Worm (Caenorhabditis elegans) whole organism, late embryonic: ENCODE results near the gene F28B12.6.

ENCODE experiments used
- C38D4.7 ChIP-seq: fragments of 200-800 bp; sonication (Bioruptor generic); optimal IDR thresholded peaks from 2 replicates; lab custom pipeline; 2018; ENCODE audit warnings: mild to moderate bottlenecking, missing genetic modification characterization, moderate library complexity, missing compliant biosample characterization
- F13H6.1 ChIP-seq: sonication (generic microtip); optimal IDR thresholded peaks from 2 replicates; lab custom pipeline; 2016; ENCODE audit warnings: missing genetic modification characterization, missing compliant biosample characterization
- K02D7.2 ChIP-seq: sonication (generic microtip); optimal IDR thresholded peaks from 2 replicates; lab custom pipeline; 2017; ENCODE audit warnings: mild to moderate bottlenecking, missing genetic modification characterization, missing compliant biosample characterization
- K09A11.1 ChIP-seq: sonication (generic microtip); optimal IDR thresholded peaks from 2 replicates; lab custom pipeline; 2017; ENCODE audit warnings: antibody characterized with exemption, mild to moderate bottlenecking, missing genetic modification characterization, missing compliant biosample characterization; ENCODE audit not compliant: insufficient read depth
- Y22D7AL.16 ChIP-seq: sonication (generic microtip); optimal IDR thresholded peaks from 2 replicates; lab custom pipeline; 2016; ENCODE audit warnings: missing genetic modification characterization, missing compliant biosample characterization
- ahr-1 ChIP-seq: sonication (generic microtip); optimal IDR thresholded peaks from 2 replicates; lab custom pipeline; 2016; ENCODE audit warnings: missing genetic modification characterization, missing compliant biosample characterization
- ceh-14 ChIP-seq: sonication (generic microtip); optimal IDR thresholded peaks from 2 replicates; lab custom pipeline; 2016; ENCODE audit warnings: missing genotype, missing genetic modification characterization, missing compliant biosample characterization
- ceh-19 ChIP-seq: fragments of 200-800 bp; sonication (Bioruptor generic); optimal IDR thresholded peaks from 2 replicates; lab custom pipeline; 2018; ENCODE audit warnings: mild to moderate bottlenecking, missing genetic modification characterization, missing compliant biosample characterization
- ceh-2 ChIP-seq: sonication (generic microtip); optimal IDR thresholded peaks from 2 replicates; lab custom pipeline; 2016; ENCODE audit warnings: missing genotype, missing genetic modification characterization, missing compliant biosample characterization
- ceh-22 ChIP-seq: sonication (generic microtip); optimal IDR thresholded peaks from 2 replicates; lab custom pipeline; 2017; ENCODE audit warnings: missing biosample characterization, missing genetic modification characterization
- ceh-24 ChIP-seq: sonication (generic microtip); optimal IDR thresholded peaks from 2 replicates; lab custom pipeline; 2016; ENCODE audit warnings: mild to moderate bottlenecking, missing genetic modification characterization, missing compliant biosample characterization
- ceh-30 ChIP-seq: fragments of 150-350 bp; optimal IDR thresholded peaks from 2 replicates; lab custom pipeline; 2014; ENCODE audit warnings: missing biosample characterization, missing genetic modification characterization
- ceh-31 ChIP-seq: sonication (generic microtip); optimal IDR thresholded peaks from 2 replicates; lab custom pipeline; 2016; ENCODE audit warnings: missing genetic modification characterization, missing compliant biosample characterization
- ceh-45 ChIP-seq: fragments of 200-800 bp; sonication (Bioruptor generic); IDR thresholded peaks from 2 replicates; pipeline ENCODE4 v1.3.6; 2022; ENCODE audit warnings: missing genetic modification reagents, missing genetic modification characterization, missing compliant biosample characterization
- ceh-48 ChIP-seq: sonication (generic microtip); optimal IDR thresholded peaks from 2 replicates; lab custom pipeline; 2016; ENCODE audit warnings: missing genetic modification characterization, inconsistent platforms, missing compliant biosample characterization
- ceh-9 ChIP-seq: sonication (generic microtip); optimal IDR thresholded peaks from 2 replicates; lab custom pipeline; 2016; ENCODE audit warnings: mild to moderate bottlenecking, missing genetic modification characterization, inconsistent platforms, missing compliant biosample characterization
- dve-1 ChIP-seq: sonication (generic microtip); optimal IDR thresholded peaks from 2 replicates; lab custom pipeline; 2017; ENCODE audit warnings: antibody characterized with exemption, mild to moderate bottlenecking, missing genetic modification characterization, missing compliant biosample characterization
- elt-2 ChIP-seq: sonication (generic microtip); optimal IDR thresholded peaks from 2 replicates; lab custom pipeline; 2016; ENCODE audit warnings: missing genetic modification reagents, missing genetic modification characterization, missing compliant biosample characterization
- elt-4 ChIP-seq: sonication (generic microtip); optimal IDR thresholded peaks from 2 replicates; lab custom pipeline; 2016; ENCODE audit warnings: missing genetic modification characterization, missing compliant biosample characterization
- fkh-10 ChIP-seq: fragments of 150-350 bp; optimal IDR thresholded peaks from 2 replicates; lab custom pipeline; 2014; ENCODE audit warnings: missing biosample characterization, missing genetic modification reagents, missing genetic modification characterization
- gmeb-2 ChIP-seq: sonication (generic microtip); optimal IDR thresholded peaks from 2 replicates; lab custom pipeline; 2016; ENCODE audit warnings: missing genetic modification characterization, inconsistent platforms, missing compliant biosample characterization
- hlh-8 ChIP-seq: sonication (generic microtip); optimal IDR thresholded peaks from 2 replicates; lab custom pipeline; 2016; ENCODE audit warnings: missing genotype, missing genetic modification characterization, missing compliant biosample characterization
- lim-6 ChIP-seq: sonication (generic microtip); optimal IDR thresholded peaks from 2 replicates; lab custom pipeline; 2016; ENCODE audit warnings: missing genetic modification characterization, missing compliant biosample characterization
- lin-11 ChIP-seq: fragments of 200-800 bp; sonication (Bioruptor generic); optimal IDR thresholded peaks from 2 replicates; lab custom pipeline; 2018; ENCODE audit warnings: mild to moderate bottlenecking, missing genetic modification characterization, missing compliant biosample characterization
- madf-2 ChIP-seq: sonication (generic microtip); optimal IDR thresholded peaks from 2 replicates; lab custom pipeline; 2017; ENCODE audit warnings: missing genetic modification characterization, missing compliant biosample characterization
- mec-3 ChIP-seq: sonication (generic microtip); optimal IDR thresholded peaks from 2 replicates; lab custom pipeline; 2016; ENCODE audit warnings: borderline replicate concordance, missing genetic modification characterization, missing compliant biosample characterization
- nfya-1 ChIP-seq: sonication (generic microtip); optimal IDR thresholded peaks from 2 replicates; lab custom pipeline; 2017; ENCODE audit warnings: missing genetic modification characterization, mild to moderate bottlenecking, missing compliant biosample characterization, antibody characterized with exemption, moderate library complexity
- pax-1 ChIP-seq: fragments of 150-350 bp; optimal IDR thresholded peaks from 2 replicates; lab custom pipeline; 2014; ENCODE audit warnings: missing biosample characterization, missing genetic modification characterization
- pha-4 ChIP-seq: fragments of 150-350 bp; optimal IDR thresholded peaks from 2 replicates; lab custom pipeline; 2018; ENCODE audit warnings: missing biosample characterization, missing genetic modification reagents, missing genetic modification characterization
- ref-2 ChIP-seq: sonication (generic microtip); optimal IDR thresholded peaks from 2 replicates; lab custom pipeline; 2016; ENCODE audit warnings: missing genetic modification characterization, missing compliant biosample characterization
- sdc-2 ChIP-seq: sonication (generic microtip); optimal IDR thresholded peaks from 2 replicates; lab custom pipeline; 2016; ENCODE audit warnings: missing genotype, missing genetic modification characterization, missing compliant biosample characterization
- sox-2 ChIP-seq: fragments of 200-800 bp; sonication (Bioruptor generic); IDR thresholded peaks from 2 replicates; pipeline ENCODE4 v1.3.6; 2022; ENCODE audit warnings: missing genetic modification reagents, missing genetic modification characterization, missing compliant biosample characterization
- tbx-2 ChIP-seq: sonication (generic microtip); optimal IDR thresholded peaks from 2 replicates; lab custom pipeline; 2016; ENCODE audit warnings: missing genetic modification characterization, missing compliant biosample characterization
- ttx-3 ChIP-seq: sonication (generic microtip); optimal IDR thresholded peaks from 2 replicates; lab custom pipeline; 2016; ENCODE audit warnings: missing genetic modification reagents, missing genetic modification characterization, missing compliant biosample characterization
- unc-42 ChIP-seq: sonication (generic microtip); optimal IDR thresholded peaks from 2 replicates; lab custom pipeline; 2016; ENCODE audit warnings: missing genotype, missing genetic modification characterization, missing compliant biosample characterization
- unc-55 ChIP-seq: sonication (generic microtip); optimal IDR thresholded peaks from 2 replicates; lab custom pipeline; 2017; ENCODE audit warnings: missing biosample characterization, missing genetic modification reagents, missing genetic modification characterization
- unc-86 ChIP-seq: sonication (generic microtip); optimal IDR thresholded peaks from 2 replicates; lab custom pipeline; 2016; ENCODE audit warnings: missing genetic modification characterization, missing compliant biosample characterization
- zip-5 ChIP-seq: sonication (generic microtip); optimal IDR thresholded peaks from 2 replicates; lab custom pipeline; 2016; ENCODE audit warnings: missing genetic modification characterization, missing compliant biosample characterization
- ztf-16 ChIP-seq: sonication (generic microtip); optimal IDR thresholded peaks from 2 replicates; lab custom pipeline; 2017; ENCODE audit warnings: missing genetic modification characterization, missing compliant biosample characterization

The F28B12.6 gene

ce11 chrII:5951745-5952144, 11.1 kb downstream of the F28B12.6 start:
- TF ChIP-seq ztf-16 (tag; lab: Kevin White, UChicago) (no peak), ceh-24 (tag; lab: Kevin White, UChicago) (no peak), elt-4 (tag; lab: Kevin White, UChicago) (no peak), ref-2 (no peak), pha-4 (tag; lab: Kevin White, UChicago) (no peak), elt-2 (tag; lab: Kevin White, UChicago) (no peak), ceh-45 (no peak), K02D7.2 (tag; lab: Kevin White, UChicago) (no peak), ttx-3 (no peak), K09A11.1 (tag; lab: Kevin White, UChicago) (no peak), ceh-48 (tag; lab: Kevin White, UChicago) (no peak), ceh-9 (tag; lab: Kevin White, UChicago) (no peak), mec-3 (tag; lab: Kevin White, UChicago) (no peak)

DNA sequence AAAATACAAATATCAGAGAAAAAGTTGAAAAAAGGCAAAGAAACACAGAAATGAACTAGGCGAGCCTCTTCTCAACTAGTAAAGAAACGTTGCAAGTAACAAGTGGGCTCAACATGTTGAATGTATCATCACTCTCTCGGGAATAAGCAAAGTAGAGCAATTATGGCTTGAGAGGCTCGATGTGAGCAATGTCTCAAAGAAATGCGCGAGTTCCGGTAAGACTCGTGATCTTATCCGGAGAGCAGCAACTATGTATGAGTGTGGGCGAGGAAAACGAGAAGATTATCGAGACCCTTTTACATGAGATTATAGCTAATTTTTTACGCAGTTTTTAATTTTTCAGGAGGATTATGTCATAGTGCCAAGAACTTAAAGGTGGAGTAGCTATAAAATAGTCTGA, 11.6 kb downstream of the F28B12.6 start:
- TF ChIP-seq unc-86 (tag; lab: Kevin White, UChicago) (no peak), lim-6 (tag; lab: Kevin White, UChicago) (no peak), sdc-2 (tag; lab: Kevin White, UChicago) (no peak), sox-2 (no peak), ceh-22 (no peak), hlh-8 (tag; lab: Kevin White, UChicago) (no peak), ceh-24 (tag; lab: Kevin White, UChicago) (no peak), F13H6.1 (no peak), nfya-1 (no peak)

ce11 chrII:5955638-5956167, 15.0 kb downstream of the F28B12.6 start:
- TF ChIP-seq ceh-14 (tag; lab: Kevin White, UChicago) (peak; percentile 12), unc-42 (tag; lab: Kevin White, UChicago) (peak; percentile 27), unc-55 (GFP tag; lab: Kevin White, UChicago) (peak; percentile 37), ceh-22 (no peak)

DNA sequence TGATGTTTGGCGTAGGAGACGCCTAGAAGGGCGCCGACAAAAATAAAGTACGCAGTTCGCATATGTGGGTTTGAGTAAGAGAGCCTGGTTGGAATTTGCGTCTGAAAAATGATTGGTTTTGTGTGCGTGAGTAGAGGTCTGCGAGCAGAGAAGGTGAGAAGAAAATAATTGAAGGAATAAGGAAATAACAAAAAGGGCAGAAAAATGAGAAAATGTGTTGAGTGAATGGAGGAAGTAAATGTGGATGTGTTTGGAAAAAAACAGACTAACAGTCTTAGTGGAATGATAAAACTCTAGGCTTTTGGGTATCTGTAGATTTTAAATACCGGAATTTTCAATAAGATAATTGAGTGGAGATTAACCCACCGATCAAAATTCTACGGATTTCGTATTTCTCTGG, 15.9 kb downstream of the F28B12.6 start, which contains the start of gene casy-1:
Gene casy-1, minus strand, starts transcription at position 101 of the 400 bp plus-strand sequence.
- no peak for TF ChIP-seq tbx-2 (tag; lab: Kevin White, UChicago)
- TF ChIP-seq fkh-10: no peak
- TF ChIP-seq K02D7.2 (tag; lab: Kevin White, UChicago): no peak
- TF ChIP-seq sox-2: no peak
- TF ChIP-seq ceh-24 (tag; lab: Kevin White, UChicago): no peak
- no peak for TF ChIP-seq ceh-2 (tag; lab: Kevin White, UChicago)
- TF ChIP-seq ceh-14 (tag; lab: Kevin White, UChicago): no peak
- no peak for TF ChIP-seq C38D4.7 (GFP tag; lab: Kevin White, UChicago)
- no peak for TF ChIP-seq gmeb-2 (tag; lab: Kevin White, UChicago)
- TF ChIP-seq sdc-2 (tag; lab: Kevin White, UChicago): no peak
- TF ChIP-seq ahr-1 (tag; lab: Kevin White, UChicago): no peak
- no peak for TF ChIP-seq madf-2
- TF ChIP-seq pax-1 (tag; lab: Kevin White, UChicago): no peak
- no peak for TF ChIP-seq ceh-48 (tag; lab: Kevin White, UChicago)
- TF ChIP-seq dve-1: no peak
- TF ChIP-seq, all 69 proteins: peak for 0

- TF ChIP-seq ceh-31 (no peak), ceh-14 (tag; lab: Kevin White, UChicago) (no peak), ceh-48 (tag; lab: Kevin White, UChicago) (no peak), ztf-16 (tag; lab: Kevin White, UChicago) (no peak), fkh-10 (no peak), zip-5 (tag; lab: Kevin White, UChicago) (no peak), ceh-19 (no peak), lin-11 (tag; lab: Kevin White, UChicago) (no peak), Y22D7AL.16 (no peak), ceh-30 (tag; lab: Kevin White, UChicago) (no peak)
These were observed 17.2 kb downstream of the F28B12.6 start for ce11 chrII:5957803-5958367.
